Worm (Caenorhabditis elegans) whole organism, L4 larva: Measurements from ENCODE around the gene gst-41.

Source experiments
- F37D6.2 ChIP-seq: sonication (generic microtip); optimal IDR thresholded peaks from 2 replicates; lab custom pipeline; 2016; ENCODE audit warnings: mild to moderate bottlenecking, missing genetic modification characterization, missing compliant biosample characterization
- F49E8.2 ChIP-seq: sonication (generic microtip); optimal IDR thresholded peaks from 2 replicates; lab custom pipeline; 2016; ENCODE audit warnings: missing compliant biosample characterization, mild to moderate bottlenecking, missing genetic modification characterization, borderline replicate concordance
- R02D3.7 ChIP-seq: fragments of 150-350 bp; sonication (generic microtip); optimal IDR thresholded peaks from 3 replicates; lab custom pipeline; 2014; ENCODE audit warnings: missing biosample characterization, missing genetic modification characterization
- T26A8.4 ChIP-seq: fragments of 200-800 bp; sonication (Bioruptor generic); IDR thresholded peaks from 2 replicates; pipeline ENCODE4 v1.3.6; 2022; ENCODE audit warnings: missing genetic modification characterization, missing compliant biosample characterization
- Y75B8A.6 ChIP-seq: fragments of 200-800 bp; sonication (Bioruptor generic); IDR thresholded peaks from 2 replicates; pipeline ENCODE4 v1.3.6; 2022; ENCODE audit warnings: missing genetic modification reagents, missing genetic modification characterization, missing compliant biosample characterization
- ZK546.5 ChIP-seq, 2 experiments: sonication (generic microtip); optimal IDR thresholded peaks; 2 replicates each; lab custom pipeline; 2017; ENCODE audit warnings: missing biosample characterization in 2 of 2, missing genetic modification characterization in 2 of 2
- ceh-28 ChIP-seq: fragments of 150-350 bp; optimal IDR thresholded peaks from 2 replicates; lab custom pipeline; 2014; ENCODE audit warnings: missing biosample characterization, missing genetic modification reagents, missing genetic modification characterization
- ces-1 ChIP-seq: fragments of 150-350 bp; sonication (generic microtip); optimal IDR thresholded peaks from 4 replicates; lab custom pipeline; 2014; ENCODE audit warnings: missing biosample characterization, missing genetic modification reagents, missing genetic modification characterization
- dmd-9 ChIP-seq: fragments of 200-800 bp; sonication (Bioruptor generic); IDR thresholded peaks from 2 replicates; pipeline ENCODE4 v1.3.6; 2022; ENCODE audit warnings: missing genetic modification reagents, missing genetic modification characterization, missing compliant biosample characterization
- dpl-1 ChIP-seq: fragments of 150-350 bp; optimal IDR thresholded peaks from 2 replicates; lab custom pipeline; 2014; ENCODE audit warnings: missing biosample characterization, missing genetic modification reagents, missing genetic modification characterization
- egl-27 ChIP-seq: sonication (generic microtip); optimal IDR thresholded peaks from 3 replicates; lab custom pipeline; 2017; ENCODE audit warnings: missing biosample characterization, missing genetic modification reagents, missing genetic modification characterization
- gei-8 ChIP-seq: fragments of 200-800 bp; sonication (Bioruptor generic); optimal IDR thresholded peaks from 2 replicates; lab custom pipeline; 2018; ENCODE audit warnings: mild to moderate bottlenecking, missing genetic modification characterization, missing compliant biosample characterization
- hlh-11 ChIP-seq: fragments of 200-800 bp; sonication (Bioruptor generic); optimal IDR thresholded peaks from 2 replicates; lab custom pipeline; 2018; ENCODE audit warnings: mild to moderate bottlenecking, missing genetic modification characterization, missing compliant biosample characterization
- hmg-1.1 ChIP-seq: fragments of 200-800 bp; sonication (Bioruptor generic); IDR thresholded peaks from 2 replicates; pipeline ENCODE4 v1.3.6; 2022; ENCODE audit warnings: missing genetic modification reagents, missing genetic modification characterization, missing compliant biosample characterization
- jun-1 ChIP-seq: fragments of 150-350 bp; optimal IDR thresholded peaks from 2 replicates; lab custom pipeline; 2014; ENCODE audit warnings: missing biosample characterization, missing genetic modification reagents, missing genetic modification characterization
- lin-15B ChIP-seq: fragments of 150-350 bp; sonication (generic microtip); optimal IDR thresholded peaks from 3 replicates; lab custom pipeline; 2014; ENCODE audit warnings: missing biosample characterization, missing genetic modification characterization
- lin-29 ChIP-seq: fragments of 200-800 bp; sonication (Bioruptor generic); IDR thresholded peaks from 2 replicates; pipeline ENCODE4 v1.3.6; 2022; ENCODE audit warnings: missing genetic modification reagents, missing genetic modification characterization, missing compliant biosample characterization
- lin-38 ChIP-seq: fragments of 200-800 bp; sonication (Bioruptor generic); IDR thresholded peaks from 2 replicates; pipeline ENCODE4 v1.3.6; 2022; ENCODE audit warnings: missing genetic modification reagents, missing genetic modification characterization, missing compliant biosample characterization
- lsy-2 ChIP-seq, 2 experiments: fragments of 150-350 bp in 1 of 2; sonication (generic microtip) in 1 of 2; optimal IDR thresholded peaks; 2 replicates each; lab custom pipeline; 2014 to 2017; ENCODE audit warnings: missing biosample characterization in 2 of 2, missing genetic modification characterization in 2 of 2
- mxl-2 ChIP-seq: fragments of 200-800 bp; sonication (Bioruptor generic); conservative IDR thresholded peaks from 2 replicates; pipeline ENCODE4 v1.3.6; 2022; ENCODE audit warnings: missing genetic modification reagents, missing genetic modification characterization, missing compliant biosample characterization
- nhr-11 ChIP-seq: fragments of 150-350 bp; optimal IDR thresholded peaks from 2 replicates; lab custom pipeline; 2014; ENCODE audit warnings: missing biosample characterization, missing genetic modification characterization
- nhr-237 ChIP-seq: sonication (generic microtip); optimal IDR thresholded peaks from 2 replicates; lab custom pipeline; 2017; ENCODE audit warnings: missing biosample characterization, missing genetic modification characterization
- nhr-28 ChIP-seq: fragments of 150-350 bp; optimal IDR thresholded peaks from 2 replicates; lab custom pipeline; 2014; ENCODE audit warnings: missing biosample characterization, missing genetic modification characterization
- nhr-42 ChIP-seq: fragments of 200-800 bp; sonication (Bioruptor generic); IDR thresholded peaks from 2 replicates; pipeline ENCODE4 v1.3.6; 2022; ENCODE audit warnings: missing genetic modification characterization, missing compliant biosample characterization
- nhr-76 ChIP-seq: fragments of 150-350 bp; optimal IDR thresholded peaks from 2 replicates; lab custom pipeline; 2014; ENCODE audit warnings: missing biosample characterization, missing genetic modification characterization
- php-3 ChIP-seq: fragments of 200-800 bp; sonication (Bioruptor generic); IDR thresholded peaks from 2 replicates; pipeline ENCODE4 v1.3.6; 2022; ENCODE audit warnings: missing genetic modification reagents, missing genetic modification characterization, missing compliant biosample characterization
- rbr-2 ChIP-seq: sonication (generic microtip); optimal IDR thresholded peaks from 2 replicates; lab custom pipeline; 2016; ENCODE audit warnings: missing genotype, missing genetic modification characterization, missing compliant biosample characterization
- set-16 ChIP-seq: fragments of 200-800 bp; sonication (Bioruptor generic); IDR thresholded peaks from 2 replicates; pipeline ENCODE4 v1.3.6; 2022; ENCODE audit warnings: missing genetic modification reagents, missing genetic modification characterization, missing compliant biosample characterization
- snpc-1.2 ChIP-seq: fragments of 200-800 bp; sonication (Bioruptor generic); IDR thresholded peaks from 2 replicates; pipeline ENCODE4 v1.3.6; 2022; ENCODE audit warnings: missing genetic modification reagents, missing genetic modification characterization, missing compliant biosample characterization
- spr-3 ChIP-seq: fragments of 200-800 bp; sonication (Bioruptor generic); optimal IDR thresholded peaks from 2 replicates; lab custom pipeline; 2018; ENCODE audit warnings: mild to moderate bottlenecking, missing genetic modification characterization, missing compliant biosample characterization
- unc-39 ChIP-seq: sonication (generic microtip); optimal IDR thresholded peaks from 2 replicates; lab custom pipeline; 2017; ENCODE audit warnings: missing biosample characterization, missing genetic modification characterization
- unc-62 ChIP-seq, 3 experiments: fragments of 150-350 bp in 1 of 3; sonication (generic microtip); optimal IDR thresholded peaks in 2 of 3; peaks in 1 of 3; 1 replicate in 1 of 3; 2 replicates in 2 of 3; lab custom pipeline; 2014 to 2017; ENCODE audit warnings: missing biosample characterization in 3 of 3, missing genetic modification characterization in 3 of 3, missing genetic modification reagents in 3 of 3, missing genotype in 1 of 3
- zag-1 ChIP-seq: fragments of 150-350 bp; optimal IDR thresholded peaks from 2 replicates; lab custom pipeline; 2014; ENCODE audit warnings: missing biosample characterization, missing genetic modification characterization
- zfp-2 ChIP-seq: sonication (generic microtip); optimal IDR thresholded peaks from 2 replicates; lab custom pipeline; 2016; ENCODE audit warnings: mild to moderate bottlenecking, missing genetic modification characterization, missing compliant biosample characterization
- ztf-7 ChIP-seq: fragments of 150-350 bp; optimal IDR thresholded peaks from 2 replicates; lab custom pipeline; 2014; ENCODE audit warnings: missing biosample characterization, missing genetic modification characterization

gst-41 gene

ce11 chrV:7357132-7357531 lies 42.0 kb downstream of the gst-41 start, which contains the start of gene C03G6.6:
Gene C03G6.6, plus strand, starts transcription at chrV:7357432.
- no peak for TF ChIP-seq egl-27 (tag; lab: Kevin White, UChicago)
- TF ChIP-seq zfp-2 (tag; lab: Kevin White, UChicago), result no peak
- no peak for TF ChIP-seq rbr-2 (tag; lab: Kevin White, UChicago)

DNA sequence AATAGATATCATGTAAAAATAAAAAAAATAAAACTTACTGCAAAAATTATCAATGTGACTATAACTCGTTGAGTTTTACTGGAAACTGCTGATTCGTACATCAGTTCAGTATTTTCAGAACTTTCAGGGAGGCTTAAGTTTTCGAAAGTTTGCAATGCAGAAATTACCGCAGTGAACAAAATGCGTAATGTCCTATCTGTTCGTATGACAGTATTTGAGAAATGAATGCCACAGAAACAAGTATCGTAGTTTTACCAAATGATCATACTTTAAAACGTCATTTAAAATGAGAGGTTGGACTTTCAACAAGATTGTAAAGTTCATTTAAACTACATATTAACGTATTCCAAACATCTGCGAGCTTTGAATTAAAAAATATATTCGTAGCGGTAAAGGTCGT lies 42.4 kb downstream of the gst-41 start, which contains the start of gene C03G6.21:
Gene C03G6.21, minus strand, starts transcription at position 101 of the 400 bp plus-strand sequence.
- TF ChIP-seq snpc-1.2 (GFP tag; lab: Robert Waterston, UW) (no peak), nhr-237 (tag; lab: Kevin White, UChicago) (no peak), ceh-28 (tag; lab: Kevin White, UChicago) (no peak), ztf-7 (tag; lab: Kevin White, UChicago) (no peak), jun-1 (tag; lab: Kevin White, UChicago) (no peak), zfp-2 (tag; lab: Kevin White, UChicago) (no peak), hmg-1.1 (GFP tag; lab: Robert Waterston, UW) (no peak), hlh-11 (no peak), php-3 (GFP tag; lab: Robert Waterston, UW) (no peak), Y75B8A.6 (GFP tag; lab: Robert Waterston, UW) (no peak), nhr-11 (tag; lab: Kevin White, UChicago) (no peak), T26A8.4 (no peak), dpl-1 (GFP tag; lab: Kevin White, UChicago) (no peak), nhr-76 (tag; lab: Kevin White, UChicago) (no peak), set-16 (no peak), lin-15B (tag; lab: Kevin White, UChicago) (no peak), R02D3.7 (tag; lab: Kevin White, UChicago) (no peak), ces-1 (GFP tag; lab: Kevin White, UChicago) (no peak), rbr-2 (tag; lab: Kevin White, UChicago) (no peak), F37D6.2 (no peak)

- TF ChIP-seq R02D3.7 (tag; lab: Kevin White, UChicago) (no peak), unc-39 (tag; lab: Kevin White, UChicago) (no peak), mxl-2 (GFP tag; lab: Robert Waterston, UW) (no peak), egl-27 (tag; lab: Kevin White, UChicago) (no peak), dmd-9 (GFP tag; lab: Robert Waterston, UW) (no peak), dpl-1 (GFP tag; lab: Kevin White, UChicago) (no peak), F49E8.2 (no peak), gei-8 (GFP tag; lab: Kevin White, UChicago) (no peak), spr-3 (GFP tag; lab: Kevin White, UChicago) (no peak), lin-38 (GFP tag; lab: Robert Waterston, UW) (no peak), lsy-2 (tag; optimal IDR thresholded peaks at IDR 0.05; lab: Kevin White, UChicago) (no peak), lin-29 (GFP tag; lab: Robert Waterston, UW) (no peak), lin-15B (tag; lab: Kevin White, UChicago) (no peak), ces-1 (GFP tag; lab: Kevin White, UChicago) (no peak), zag-1 (tag; lab: Kevin White, UChicago) (no peak), nhr-42 (GFP tag; lab: Robert Waterston, UW) (no peak), nhr-28 (tag; lab: Kevin White, UChicago) (no peak)
- TF ChIP-seq, all 104 proteins: peak for 0
Observed at ce11 chrV:7355464-7355863, 43.6 kb downstream of the gst-41 start, which contains the start of gene tag-293. Gene tag-293, minus strand, starts transcription at chrV:7355564.

- peak in 1 of 2 experiments; percentile 92 for TF ChIP-seq unc-62 (GFP tag; optimal IDR thresholded peaks at IDR 0.05 in 1 of 2; lab: Kevin White, UChicago)
- TF ChIP-seq unc-62 (tag; optimal IDR thresholded peaks at IDR 0.05; lab: Kevin White, UChicago), result no peak
- no peak for TF ChIP-seq ZK546.5 (tag; optimal IDR thresholded peaks at IDR 0.05; lab: Kevin White, UChicago)
Observed at ce11 chrV:7353602-7354001, 45.5 kb downstream of the gst-41 start.
